Fruit fly (Drosophila melanogaster) whole organism, embryonic: ENCODE measurements around the gene CG10793.
A peak's percentile ranks its signal among the peaks of the same experiment; 100 is the strongest.

ENCODE experiments used
- Awh ChIP-seq: fragments of 200-800 bp; sonication (Bioruptor generic); IDR thresholded peaks from 2 replicates; pipeline ENCODE4, ENCODE4 v1.3.6; 2022; ENCODE audit warnings: missing biosample characterization, missing genetic modification characterization
- Bgb ChIP-seq: fragments of 200-800 bp; sonication (Bioruptor generic); IDR thresholded peaks from 2 replicates; pipeline ENCODE4 v1.3.6; 2022; ENCODE audit warnings: missing biosample characterization, missing genetic modification characterization; ENCODE audit not compliant: partially characterized antibody
- Bteb2 ChIP-seq: fragments of 200-800 bp; sonication (Bioruptor generic); optimal IDR thresholded peaks from 2 replicates; lab custom pipeline; 2016; ENCODE audit warnings: missing biosample characterization, missing genetic modification characterization
- CG10431 ChIP-seq: fragments of 200-800 bp; sonication (Bioruptor generic); optimal IDR thresholded peaks from 3 replicates; lab custom pipeline; 2018; ENCODE audit warnings: missing biosample characterization, mild to moderate bottlenecking, missing genetic modification characterization
- CG10543 ChIP-seq: fragments of 200-800 bp; sonication (Bioruptor generic); optimal IDR thresholded peaks from 3 replicates; lab custom pipeline; 2017; ENCODE audit warnings: missing biosample characterization, mild to moderate bottlenecking, missing genetic modification characterization, moderate library complexity
- CG11456 ChIP-seq: fragments of 200-800 bp; sonication (Bioruptor generic); IDR thresholded peaks from 3 replicates; pipeline ENCODE4 v1.3.6; 2022; ENCODE audit warnings: missing biosample characterization, missing genetic modification characterization
- CG11560 ChIP-seq: fragments of 200-800 bp; sonication (Bioruptor generic); IDR thresholded peaks from 3 replicates; pipeline ENCODE4 v1.3.6; 2022; ENCODE audit warnings: missing biosample characterization, missing genetic modification characterization
- CG12744 ChIP-seq: fragments of 200-800 bp; sonication (Bioruptor generic); optimal IDR thresholded peaks from 2 replicates; lab custom pipeline; 2016; ENCODE audit warnings: missing biosample characterization, missing genetic modification characterization
- CG12942 ChIP-seq: fragments of 200-800 bp; sonication (Bioruptor generic); optimal IDR thresholded peaks from 3 replicates; lab custom pipeline; 2016; ENCODE audit warnings: missing biosample characterization, missing genetic modification characterization
- CG15269 ChIP-seq: fragments of 200-800 bp; sonication (Bioruptor generic); optimal IDR thresholded peaks from 2 replicates; lab custom pipeline; 2018; ENCODE audit warnings: missing biosample characterization, mild to moderate bottlenecking, missing genetic modification characterization, moderate library complexity
- CG17612 ChIP-seq: fragments of 200-800 bp; sonication (Bioruptor generic); IDR thresholded peaks from 2 replicates; pipeline ENCODE4 v1.3.6; 2022; ENCODE audit warnings: missing biosample characterization, missing genetic modification characterization
- CG18011 ChIP-seq: fragments of 200-800 bp; sonication (Bioruptor generic); optimal IDR thresholded peaks from 2 replicates; lab custom pipeline; 2017; ENCODE audit warnings: missing biosample characterization, missing genetic modification characterization, mild to moderate bottlenecking, moderate library complexity, missing genotype
- CG2116 ChIP-seq: fragments of 200-800 bp; sonication (Bioruptor generic); optimal IDR thresholded peaks from 3 replicates; lab custom pipeline; 2018; ENCODE audit warnings: missing biosample characterization, mild to moderate bottlenecking, missing genetic modification characterization
- CG30403 ChIP-seq: fragments of 200-800 bp; sonication (Bioruptor generic); optimal IDR thresholded peaks from 3 replicates; lab custom pipeline; 2016; ENCODE audit warnings: missing biosample characterization, missing genetic modification characterization
- CG31224 ChIP-seq: fragments of 200-800 bp; sonication (Bioruptor generic); IDR thresholded peaks from 2 replicates; pipeline ENCODE4 v1.3.6; 2022; ENCODE audit warnings: missing biosample characterization, missing genetic modification characterization
- CG31365 ChIP-seq: fragments of 200-800 bp; sonication (Bioruptor generic); optimal IDR thresholded peaks from 2 replicates; lab custom pipeline; 2018; ENCODE audit warnings: missing biosample characterization, mild to moderate bottlenecking, missing genetic modification characterization
- CG6683 ChIP-seq: fragments of 200-800 bp; sonication (Bioruptor generic); optimal IDR thresholded peaks from 2 replicates; lab custom pipeline; 2017; ENCODE audit warnings: missing biosample characterization, mild to moderate bottlenecking, missing genetic modification characterization, missing genetic modification reagents
- CG7357 ChIP-seq: fragments of 200-800 bp; sonication (Bioruptor generic); IDR thresholded peaks from 3 replicates; pipeline ENCODE4 v1.3.6; 2022; ENCODE audit warnings: missing biosample characterization, missing genetic modification characterization
- CG8478 ChIP-seq: fragments of >200 bp; optimal IDR thresholded peaks from 2 replicates; lab custom pipeline; 2018
- CG8924 ChIP-seq: fragments of 200-800 bp; optimal IDR thresholded peaks from 3 replicates; lab custom pipeline; 2019; ENCODE audit warnings: missing biosample characterization, mild to moderate bottlenecking, missing genetic modification characterization, moderate library complexity
- Dll ChIP-seq: fragments of 200-800 bp; sonication (Bioruptor generic); IDR thresholded peaks from 4 replicates; pipeline ENCODE4 v1.3.6; 2022; ENCODE audit warnings: missing biosample characterization, missing genetic modification characterization; ENCODE audit not compliant: partially characterized antibody
- E2f1 ChIP-seq: fragments of 200-800 bp; sonication (Bioruptor generic); IDR thresholded peaks from 2 replicates; pipeline ENCODE4 v1.3.6; 2022; ENCODE audit warnings: missing biosample characterization, missing genetic modification characterization
- E2f2 ChIP-seq: fragments of 200-800 bp; sonication (Bioruptor generic); IDR thresholded peaks from 2 replicates; pipeline ENCODE4 v1.3.6; 2022; ENCODE audit warnings: missing biosample characterization, missing genetic modification characterization
- Ets65A ChIP-seq: fragments of 200-800 bp; sonication (Bioruptor generic); peaks from one replicate; lab custom pipeline; 2016; ENCODE audit warnings: missing biosample characterization, missing genetic modification characterization
- Fer1 ChIP-seq: fragments of 200-800 bp; sonication (Bioruptor generic); optimal IDR thresholded peaks from 2 replicates; lab custom pipeline; 2017; ENCODE audit warnings: missing biosample characterization, mild to moderate bottlenecking, missing genetic modification characterization
- GATAe ChIP-seq: fragments of 200-800 bp; sonication (Bioruptor generic); conservative IDR thresholded peaks from 2 replicates; pipeline ENCODE4 v1.3.6; 2022; ENCODE audit warnings: missing biosample characterization, missing genetic modification characterization
- HLH3B ChIP-seq: fragments of 200-800 bp; sonication (Bioruptor generic); IDR thresholded peaks from 2 replicates; pipeline ENCODE4 v1.3.6; 2022; ENCODE audit warnings: missing biosample characterization, missing genetic modification characterization
- Hey ChIP-seq: fragments of 200-800 bp; sonication (Bioruptor generic); optimal IDR thresholded peaks from 3 replicates; lab custom pipeline; 2018; ENCODE audit warnings: missing biosample characterization, mild to moderate bottlenecking, missing genetic modification characterization
- Hr39 ChIP-seq: fragments of >200 bp; optimal IDR thresholded peaks from 2 replicates; lab custom pipeline; 2017
- NC2β ChIP-seq: fragments of 200-800 bp; sonication (Bioruptor generic); optimal IDR thresholded peaks from 2 replicates; lab custom pipeline; 2016; ENCODE audit warnings: missing biosample characterization, missing genetic modification characterization
- Nf-YA ChIP-seq: fragments of 200-800 bp; sonication (Bioruptor generic); IDR thresholded peaks from 2 replicates; pipeline ENCODE4 v1.3.6; 2022; ENCODE audit warnings: missing biosample characterization, missing genetic modification characterization
- Sox100B ChIP-seq: fragments of 200-800 bp; sonication (Bioruptor generic); optimal IDR thresholded peaks from 3 replicates; lab custom pipeline; 2018; ENCODE audit warnings: missing biosample characterization, mild to moderate bottlenecking, missing genetic modification characterization
- Sry-δ ChIP-seq: fragments of 200-800 bp; sonication (Bioruptor generic); optimal IDR thresholded peaks from 2 replicates; lab custom pipeline; 2016; ENCODE audit warnings: missing biosample characterization, missing genetic modification characterization
- Vsx1 ChIP-seq: fragments of 200-800 bp; sonication (Bioruptor generic); optimal IDR thresholded peaks from 2 replicates; lab custom pipeline; 2017; ENCODE audit warnings: missing biosample characterization, mild to moderate bottlenecking, missing genetic modification characterization, missing genetic modification reagents
- YL-1 ChIP-seq: fragments of 200-800 bp; sonication (Bioruptor generic); optimal IDR thresholded peaks from 3 replicates; lab custom pipeline; 2017; ENCODE audit warnings: missing biosample characterization, mild to moderate bottlenecking, missing genetic modification characterization
- aop ChIP-seq: fragments of 200-800 bp; sonication (Bioruptor generic); IDR thresholded peaks from 2 replicates; pipeline ENCODE4 v1.3.6; 2022; ENCODE audit warnings: missing biosample characterization, missing genetic modification characterization
- ara ChIP-seq: fragments of 200-800 bp; sonication (Bioruptor generic); IDR thresholded peaks from 2 replicates; pipeline ENCODE4 v1.3.6; 2022; ENCODE audit warnings: missing biosample characterization, missing genetic modification characterization
- bbx ChIP-seq: fragments of 200-800 bp; sonication (Bioruptor generic); IDR thresholded peaks from 2 replicates; pipeline ENCODE4 v1.3.6; 2022; ENCODE audit warnings: missing biosample characterization, missing genetic modification characterization; ENCODE audit not compliant: partially characterized antibody
- chm ChIP-seq: fragments of 200-800 bp; sonication (Bioruptor generic); IDR thresholded peaks from 2 replicates; pipeline ENCODE4 v1.3.6; 2022; ENCODE audit warnings: missing biosample characterization, missing genetic modification characterization
- corto ChIP-seq: fragments of 200-800 bp; sonication (Bioruptor generic); optimal IDR thresholded peaks from 2 replicates; lab custom pipeline; 2016; ENCODE audit warnings: missing biosample characterization, mild to moderate bottlenecking, missing genetic modification characterization, moderate library complexity
- cwo ChIP-seq: fragments of 200-800 bp; sonication (Bioruptor generic); optimal IDR thresholded peaks from 3 replicates; lab custom pipeline; 2017; ENCODE audit warnings: missing biosample characterization, missing genetic modification characterization, mild to moderate bottlenecking, moderate library complexity, missing genetic modification reagents
- fu2 ChIP-seq: fragments of 200-800 bp; sonication (Bioruptor generic); optimal IDR thresholded peaks from 2 replicates; lab custom pipeline; 2016; ENCODE audit warnings: missing biosample characterization, missing genetic modification characterization
- gro ChIP-seq: fragments of 200-800 bp; sonication (Bioruptor generic); optimal IDR thresholded peaks from 2 replicates; lab custom pipeline; 2016; ENCODE audit warnings: missing biosample characterization, missing genetic modification characterization
- gt ChIP-seq: fragments of 200-800 bp; sonication (Bioruptor generic); IDR thresholded peaks from 2 replicates; pipeline ENCODE4 v1.3.6; 2022; ENCODE audit warnings: missing biosample characterization, missing genetic modification characterization
- lilli ChIP-seq: fragments of 200-800 bp; sonication (Bioruptor generic); optimal IDR thresholded peaks from 3 replicates; lab custom pipeline; 2016; ENCODE audit warnings: missing biosample characterization, missing genetic modification characterization
- mirr ChIP-seq: fragments of 200-800 bp; sonication (Bioruptor generic); optimal IDR thresholded peaks from 3 replicates; lab custom pipeline; 2018; ENCODE audit warnings: missing biosample characterization, mild to moderate bottlenecking, missing genetic modification characterization
- psq ChIP-seq: fragments of 200-800 bp; sonication (Bioruptor generic); optimal IDR thresholded peaks from 2 replicates; lab custom pipeline; 2017; ENCODE audit warnings: missing biosample characterization, missing genetic modification characterization
- repo ChIP-seq: fragments of 200-800 bp; sonication (Bioruptor generic); optimal IDR thresholded peaks from 2 replicates; lab custom pipeline; 2016; ENCODE audit warnings: missing biosample characterization, missing genetic modification characterization
- ssp ChIP-seq: fragments of 200-800 bp; sonication (Bioruptor generic); IDR thresholded peaks from 2 replicates; pipeline ENCODE4 v1.3.6; 2022; ENCODE audit warnings: missing biosample characterization, missing genetic modification characterization
- tgo ChIP-seq: fragments of 200-800 bp; sonication (Bioruptor generic); IDR thresholded peaks from 3 replicates; pipeline ENCODE4 v1.3.6; 2022; ENCODE audit warnings: missing biosample characterization, missing genetic modification characterization
- vfl ChIP-seq: fragments of 200-800 bp; sonication (Bioruptor generic); optimal IDR thresholded peaks from 2 replicates; lab custom pipeline; 2016; ENCODE audit warnings: missing biosample characterization, missing genetic modification characterization
- wor ChIP-seq: fragments of 200-800 bp; sonication (Bioruptor generic); IDR thresholded peaks from 2 replicates; pipeline ENCODE4 v1.3.6; 2022; ENCODE audit warnings: missing biosample characterization, missing genetic modification characterization
- z ChIP-seq: fragments of 200-800 bp; sonication (Bioruptor generic); IDR thresholded peaks from 3 replicates; pipeline ENCODE4 v1.3.6; 2022; ENCODE audit warnings: missing biosample characterization, missing genetic modification characterization

Gene CG10793

dm6 chrX:3356937-3357552, 40.8 kb upstream of the CG10793 start (continued):
- TF ChIP-seq CG12942 (GFP tag; lab: Kevin White, UChicago), result no peak
- TF ChIP-seq CG18011 (GFP tag; lab: Kevin White, UChicago), result no peak
- no peak for TF ChIP-seq CG6683 (GFP tag; lab: Kevin White, UChicago)
- TF ChIP-seq Vsx1 (GFP tag; lab: Kevin White, UChicago), result no peak
- no peak for TF ChIP-seq CG12744
- no peak for TF ChIP-seq Sox100B (GFP tag; lab: Kevin White, UChicago)
- TF ChIP-seq CG8478 (lab: Kevin White, UChicago), result no peak
- TF ChIP-seq cwo (GFP tag; lab: Kevin White, UChicago), result peak; percentile 25
- TF ChIP-seq lilli, result peak; percentile 3
- no peak for TF ChIP-seq CG8924 (tag; lab: Kevin White, UChicago)
- TF ChIP-seq CG11456 (GFP tag; lab: Robert Waterston, UW), result no peak
- no peak for TF ChIP-seq psq
- TF ChIP-seq CG11560 (tag; lab: Robert Waterston, UW), result no peak
- no peak for TF ChIP-seq Ets65A (GFP tag; lab: Kevin White, UChicago)
- TF ChIP-seq repo (GFP tag; lab: Kevin White, UChicago), result no peak
- no peak for TF ChIP-seq CG17612 (GFP tag; lab: Robert Waterston, UW)
- no peak for TF ChIP-seq vfl (GFP tag; lab: Kevin White, UChicago)
- no peak for TF ChIP-seq E2f1 (GFP tag; lab: Robert Waterston, UW)
- TF ChIP-seq gro, result no peak
- TF ChIP-seq CG2116 (GFP tag; lab: Kevin White, UChicago), result no peak
- TF ChIP-seq wor (GFP tag; lab: Robert Waterston, UW), result no peak
- 0 out of 2 replicates have a peak, but pooled peaks have one; percentile 14 for TF ChIP-seq ara (GFP tag; lab: Robert Waterston, UW)
- TF ChIP-seq chm (GFP tag; lab: Robert Waterston, UW), result no peak
- TF ChIP-seq E2f2 (GFP tag; lab: Robert Waterston, UW), result no peak
- TF ChIP-seq Hr39, result no peak
- TF ChIP-seq YL-1 (GFP tag; lab: Kevin White, UChicago), result no peak
- no peak for TF ChIP-seq CG7357
- no peak for TF ChIP-seq Hey
- TF ChIP-seq Dll (GFP tag; lab: Robert Waterston, UW), result no peak
- TF ChIP-seq bbx (GFP tag; lab: Robert Waterston, UW), result no peak
- no peak for TF ChIP-seq z (GFP tag; lab: Robert Waterston, UW)
- TF ChIP-seq CG30403 (GFP tag; lab: Kevin White, UChicago), result no peak
- no peak for TF ChIP-seq aop (GFP tag; lab: Robert Waterston, UW)
- TF ChIP-seq NC2β (GFP tag; lab: Kevin White, UChicago), result no peak
- no peak for TF ChIP-seq fu2 (GFP tag; lab: Kevin White, UChicago)
- no peak for TF ChIP-seq Nf-YA (GFP tag; lab: Robert Waterston, UW)
- TF ChIP-seq CG31224 (GFP tag; lab: Robert Waterston, UW), result no peak
- TF ChIP-seq CG15269 (tag; lab: Kevin White, UChicago), result peak; percentile 33
- no peak for TF ChIP-seq Bteb2
- 0 out of 2 replicates have a peak, but pooled peaks have one; percentile 11 for TF ChIP-seq ssp
- no peak for TF ChIP-seq tgo (GFP tag; lab: Robert Waterston, UW)
- TF ChIP-seq Fer1 (GFP tag; lab: Kevin White, UChicago), result no peak
- no peak for TF ChIP-seq HLH3B
- TF ChIP-seq CG10543, result peak; percentile 39
- peak; percentile 38; the same call in 1 of the 2 replicates for TF ChIP-seq Awh (GFP tag; lab: Robert Waterston, UW)
- no peak for TF ChIP-seq corto (GFP tag; lab: Kevin White, UChicago)
- TF ChIP-seq gt (GFP tag; lab: Robert Waterston, UW), result no peak
- no peak for TF ChIP-seq GATAe (GFP tag; lab: Robert Waterston, UW)
- peak; percentile 72 for TF ChIP-seq mirr (GFP tag; lab: Kevin White, UChicago)
- TF ChIP-seq Sry-δ (GFP tag; lab: Kevin White, UChicago), result no peak
- no peak for TF ChIP-seq CG10431 (GFP tag; lab: Kevin White, UChicago)
- no peak for TF ChIP-seq CG31365 (tag; lab: Kevin White, UChicago)
- no peak for TF ChIP-seq Bgb (GFP tag; lab: Robert Waterston, UW)
